Fruit fly (Drosophila melanogaster) whole organism, embryonic: ENCODE results near the gene zld.

ENCODE experiments used
- Adf1 ChIP-seq: fragments of 200-800 bp; sonication (Bioruptor generic); IDR thresholded peaks from 2 replicates; pipeline ENCODE4 v1.3.6; 2022; ENCODE audit warnings: missing biosample characterization, missing genetic modification characterization
- BEAF-32 ChIP-seq: fragments of 200-800 bp; sonication (Bioruptor generic); optimal IDR thresholded peaks from 3 replicates; lab custom pipeline; 2017; ENCODE audit warnings: missing biosample characterization, missing genetic modification characterization, mild to moderate bottlenecking, moderate library complexity, missing genetic modification reagents
- Bdp1 ChIP-seq: fragments of 200-800 bp; sonication (Bioruptor generic); optimal IDR thresholded peaks from 3 replicates; lab custom pipeline; 2016; ENCODE audit warnings: missing biosample characterization, missing genetic modification characterization
- Bteb2 ChIP-seq: fragments of 200-800 bp; sonication (Bioruptor generic); optimal IDR thresholded peaks from 2 replicates; lab custom pipeline; 2016; ENCODE audit warnings: missing biosample characterization, missing genetic modification characterization
- CG10147 ChIP-seq: fragments of 200-800 bp; sonication (Bioruptor generic); optimal IDR thresholded peaks from 2 replicates; lab custom pipeline; 2019; ENCODE audit warnings: missing biosample characterization, mild to moderate bottlenecking, missing genetic modification characterization, moderate library complexity
- CG10366 ChIP-seq: fragments of 200-800 bp; sonication (Bioruptor generic); IDR thresholded peaks from 2 replicates; pipeline ENCODE4 v1.3.6; 2022; ENCODE audit warnings: missing biosample characterization, missing genetic modification characterization
- CG11456 ChIP-seq: fragments of 200-800 bp; sonication (Bioruptor generic); IDR thresholded peaks from 3 replicates; pipeline ENCODE4 v1.3.6; 2022; ENCODE audit warnings: missing biosample characterization, missing genetic modification characterization
- CG12744 ChIP-seq: fragments of 200-800 bp; sonication (Bioruptor generic); optimal IDR thresholded peaks from 2 replicates; lab custom pipeline; 2016; ENCODE audit warnings: missing biosample characterization, missing genetic modification characterization
- CG13287 ChIP-seq: fragments of 200-800 bp; sonication (Bioruptor generic); IDR thresholded peaks from 2 replicates; pipeline ENCODE4 v1.3.6; 2022; ENCODE audit warnings: missing biosample characterization, missing genetic modification characterization; ENCODE audit not compliant: partially characterized antibody
- CG15479 ChIP-seq: fragments of 200-800 bp; sonication (Bioruptor generic); optimal IDR thresholded peaks from 3 replicates; lab custom pipeline; 2019; ENCODE audit warnings: missing biosample characterization, mild to moderate bottlenecking, missing genetic modification characterization, moderate library complexity
- CG17361 ChIP-seq: fragments of 200-800 bp; sonication (Bioruptor generic); IDR thresholded peaks from 3 replicates; pipeline ENCODE4 v1.3.6; 2022; ENCODE audit warnings: missing biosample characterization, missing genetic modification characterization
- CG1832 ChIP-seq: fragments of 200-800 bp; sonication (Bioruptor generic); optimal IDR thresholded peaks from 2 replicates; lab custom pipeline; 2017; ENCODE audit warnings: missing biosample characterization, mild to moderate bottlenecking, missing genetic modification characterization, inconsistent platforms
- CG32532 ChIP-seq: fragments of 200-800 bp; sonication (Bioruptor generic); IDR thresholded peaks from 2 replicates; pipeline ENCODE4 v1.3.6; 2022; ENCODE audit warnings: missing biosample characterization, missing genetic modification characterization
- CG4707 ChIP-seq: fragments of 200-800 bp; sonication (Bioruptor generic); optimal IDR thresholded peaks from 2 replicates; lab custom pipeline; 2018; ENCODE audit warnings: missing biosample characterization, mild to moderate bottlenecking, missing genetic modification characterization, moderate library complexity
- CG6683 ChIP-seq: fragments of 200-800 bp; sonication (Bioruptor generic); optimal IDR thresholded peaks from 2 replicates; lab custom pipeline; 2017; ENCODE audit warnings: missing biosample characterization, mild to moderate bottlenecking, missing genetic modification characterization, missing genetic modification reagents
- CG6689 ChIP-seq: fragments of 200-800 bp; sonication (Bioruptor generic); IDR thresholded peaks from 2 replicates; pipeline ENCODE4 v1.3.6; 2022; ENCODE audit warnings: missing biosample characterization, missing genetic modification characterization
- CG9437 ChIP-seq: fragments of 200-800 bp; sonication (Bioruptor generic); optimal IDR thresholded peaks from 2 replicates; lab custom pipeline; 2018; ENCODE audit warnings: missing biosample characterization, mild to moderate bottlenecking, missing genetic modification characterization
- CG9817 ChIP-seq: fragments of 200-800 bp; sonication (Bioruptor generic); optimal IDR thresholded peaks from 2 replicates; lab custom pipeline; 2018; ENCODE audit warnings: missing biosample characterization, mild to moderate bottlenecking, missing genetic modification characterization, moderate library complexity
- CHES-1-like ChIP-seq: fragments of 200-800 bp; sonication (Bioruptor generic); optimal IDR thresholded peaks from 2 replicates; lab custom pipeline; 2016; ENCODE audit warnings: missing biosample characterization, missing genetic modification characterization
- Dp ChIP-seq: fragments of 200-800 bp; sonication (Bioruptor generic); optimal IDR thresholded peaks from 2 replicates; lab custom pipeline; 2018; ENCODE audit warnings: missing biosample characterization, mild to moderate bottlenecking, missing genetic modification characterization, moderate library complexity
- HHEX ChIP-seq: fragments of 200-800 bp; sonication (Bioruptor generic); optimal IDR thresholded peaks from 3 replicates; lab custom pipeline; 2017; ENCODE audit warnings: missing biosample characterization, mild to moderate bottlenecking, missing genetic modification characterization, missing genetic modification reagents
- HLHmδ ChIP-seq: fragments of 200-800 bp; sonication (Bioruptor generic); optimal IDR thresholded peaks from 2 replicates; lab custom pipeline; 2018; ENCODE audit warnings: missing biosample characterization, mild to moderate bottlenecking, missing genetic modification characterization, moderate library complexity
- HmgD ChIP-seq: fragments of 200-800 bp; sonication (Bioruptor generic); optimal IDR thresholded peaks from 3 replicates; lab custom pipeline; 2016; ENCODE audit warnings: missing biosample characterization, missing genetic modification characterization
- Hr78 ChIP-seq, 2 experiments: fragments of 200-800 bp in 1 of 2; fragments of >200 bp in 1 of 2; sonication (Bioruptor generic) in 1 of 2; optimal IDR thresholded peaks; 2 replicates each; lab custom pipeline; 2017 to 2019; ENCODE audit warnings: missing biosample characterization in 2 of 2, missing genetic modification characterization in 2 of 2, mild to moderate bottlenecking in 1 of 2, moderate library complexity in 1 of 2
- Lpt ChIP-seq: fragments of >200 bp; optimal IDR thresholded peaks from 2 replicates; lab custom pipeline; 2018; ENCODE audit warnings: missing biosample characterization, missing genetic modification characterization
- Meics ChIP-seq: fragments of 200-800 bp; sonication (Bioruptor generic); optimal IDR thresholded peaks from 2 replicates; lab custom pipeline; 2017; ENCODE audit warnings: missing biosample characterization, mild to moderate bottlenecking, missing genetic modification characterization
- Mes4 ChIP-seq: fragments of 200-800 bp; sonication (Bioruptor generic); optimal IDR thresholded peaks from 2 replicates; lab custom pipeline; 2016; ENCODE audit warnings: missing biosample characterization, missing genetic modification characterization
- NC2α ChIP-seq: fragments of 200-800 bp; sonication (Bioruptor generic); optimal IDR thresholded peaks from 2 replicates; lab custom pipeline; 2016; ENCODE audit warnings: missing biosample characterization, missing genetic modification characterization
- Poxn ChIP-seq: fragments of 200-800 bp; sonication (Bioruptor generic); IDR thresholded peaks from 2 replicates; pipeline ENCODE4 v1.3.6; 2022; ENCODE audit warnings: missing biosample characterization, missing genetic modification characterization
- Ravus ChIP-seq: fragments of 200-800 bp; sonication (Bioruptor generic); IDR thresholded peaks from 2 replicates; pipeline ENCODE4 v1.3.6; 2022; ENCODE audit warnings: missing biosample characterization, missing genetic modification characterization
- Tbp ChIP-seq: fragments of >200 bp; optimal IDR thresholded peaks from 2 replicates; lab custom pipeline; 2018; ENCODE audit warnings: missing biosample characterization, missing genetic modification characterization
- abd-A ChIP-seq: fragments of 200-800 bp; sonication (Bioruptor generic); optimal IDR thresholded peaks from 3 replicates; lab custom pipeline; 2019; ENCODE audit warnings: missing biosample characterization, mild to moderate bottlenecking, missing genetic modification characterization, moderate library complexity
- br ChIP-seq: fragments of >200 bp; optimal IDR thresholded peaks from 2 replicates; lab custom pipeline; 2017
- cas ChIP-seq: fragments of 200-800 bp; sonication (Bioruptor generic); IDR thresholded peaks from 2 replicates; pipeline ENCODE4 v1.3.6; 2022; ENCODE audit warnings: missing biosample characterization, missing genetic modification characterization
- cwo ChIP-seq: fragments of 200-800 bp; sonication (Bioruptor generic); optimal IDR thresholded peaks from 3 replicates; lab custom pipeline; 2017; ENCODE audit warnings: missing biosample characterization, missing genetic modification characterization, mild to moderate bottlenecking, moderate library complexity, missing genetic modification reagents
- da ChIP-seq: fragments of 200-800 bp; sonication (Bioruptor generic); optimal IDR thresholded peaks from 2 replicates; lab custom pipeline; 2016; ENCODE audit warnings: missing biosample characterization, missing genetic modification characterization
- dan ChIP-seq: fragments of 200-800 bp; sonication (Bioruptor generic); IDR thresholded peaks from 2 replicates; pipeline ENCODE4 v1.3.6; 2022; ENCODE audit warnings: missing biosample characterization, missing genetic modification characterization
- ken ChIP-seq: fragments of 200-800 bp; sonication (Bioruptor generic); IDR thresholded peaks from 3 replicates; pipeline ENCODE4 v1.3.6; 2022; ENCODE audit warnings: missing biosample characterization, missing genetic modification characterization
- lbe ChIP-seq: fragments of 200-800 bp; sonication (Bioruptor generic); optimal IDR thresholded peaks from 2 replicates; lab custom pipeline; 2016; ENCODE audit warnings: missing biosample characterization, mild to moderate bottlenecking, missing genetic modification characterization
- lilli ChIP-seq: fragments of 200-800 bp; sonication (Bioruptor generic); optimal IDR thresholded peaks from 3 replicates; lab custom pipeline; 2016; ENCODE audit warnings: missing biosample characterization, missing genetic modification characterization
- mirr ChIP-seq: fragments of 200-800 bp; sonication (Bioruptor generic); optimal IDR thresholded peaks from 3 replicates; lab custom pipeline; 2018; ENCODE audit warnings: missing biosample characterization, mild to moderate bottlenecking, missing genetic modification characterization
- nau ChIP-seq: fragments of 200-800 bp; sonication (Bioruptor generic); optimal IDR thresholded peaks from 3 replicates; lab custom pipeline; 2017; ENCODE audit warnings: missing biosample characterization, mild to moderate bottlenecking, missing genetic modification characterization, missing genetic modification reagents
- p53 ChIP-seq: fragments of 200-800 bp; sonication (Bioruptor generic); optimal IDR thresholded peaks from 2 replicates; lab custom pipeline; 2016; ENCODE audit warnings: missing biosample characterization, missing genetic modification characterization
- pb ChIP-seq: fragments of 200-800 bp; sonication (Bioruptor generic); optimal IDR thresholded peaks from 3 replicates; lab custom pipeline; 2016; ENCODE audit warnings: missing biosample characterization, missing genetic modification characterization
- pho ChIP-seq: fragments of 200-800 bp; sonication (Bioruptor generic); optimal IDR thresholded peaks from 2 replicates; lab custom pipeline; 2016; ENCODE audit warnings: missing biosample characterization, missing genetic modification characterization
- sc ChIP-seq, 3 experiments: fragments of >200 bp in 2 of 3; fragments of 200-800 bp in 1 of 3; sonication (Bioruptor generic) in 1 of 3; optimal IDR thresholded peaks; 2 replicates in 2 of 3; 3 replicates in 1 of 3; lab custom pipeline; 2017; ENCODE audit warnings: mild to moderate bottlenecking in 1 of 3, missing biosample characterization in 1 of 3, missing genetic modification characterization in 1 of 3, missing genetic modification reagents in 1 of 3
- sens-2 ChIP-seq: fragments of 200-800 bp; sonication (Bioruptor generic); IDR thresholded peaks from 2 replicates; pipeline ENCODE4 v1.3.6; 2022; ENCODE audit warnings: missing biosample characterization, missing genetic modification characterization
- sim ChIP-seq: fragments of 200-800 bp; sonication (Bioruptor generic); IDR thresholded peaks from 2 replicates; pipeline ENCODE4 v1.3.6; 2022; ENCODE audit warnings: missing biosample characterization, missing genetic modification characterization
- slp2 ChIP-seq: fragments of 200-800 bp; sonication (Bioruptor generic); optimal IDR thresholded peaks from 2 replicates; lab custom pipeline; 2016; ENCODE audit warnings: missing biosample characterization, missing genetic modification characterization
- sna ChIP-seq: fragments of 200-800 bp; sonication (Bioruptor generic); IDR thresholded peaks from 2 replicates; pipeline ENCODE4 v1.3.6; 2022; ENCODE audit warnings: missing biosample characterization, missing genetic modification characterization; ENCODE audit not compliant: partially characterized antibody
- unpg ChIP-seq: fragments of 200-800 bp; sonication (Bioruptor generic); optimal IDR thresholded peaks from 3 replicates; lab custom pipeline; 2018; ENCODE audit warnings: missing biosample characterization, mild to moderate bottlenecking, missing genetic modification characterization, moderate library complexity
- z ChIP-seq: fragments of 200-800 bp; sonication (Bioruptor generic); IDR thresholded peaks from 3 replicates; pipeline ENCODE4 v1.3.6; 2022; ENCODE audit warnings: missing biosample characterization, missing genetic modification characterization

The zld gene

dm6 chrX:19754152-19754579, 29.2 kb downstream of the zld start (continued):
- TF ChIP-seq mirr (GFP tag; lab: Kevin White, UChicago) (peak; percentile 56), Lpt (GFP tag; lab: Kevin White, UChicago) (no peak), BEAF-32 (GFP tag; lab: Kevin White, UChicago) (no peak), CG10147 (GFP tag; lab: Kevin White, UChicago) (no peak), sc (optimal IDR thresholded peaks at IDR 0.05; lab: Kevin White, UChicago) (no peak), sc (GFP tag; optimal IDR thresholded peaks at IDR 0.05; lab: Kevin White, UChicago) (no peak), z (GFP tag; lab: Robert Waterston, UW) (peak; percentile 97), CG11456 (GFP tag; lab: Robert Waterston, UW) (no peak), CG15479 (GFP tag; lab: Kevin White, UChicago) (peak; percentile 21), NC2α (GFP tag; lab: Kevin White, UChicago) (no peak), br (lab: Kevin White, UChicago) (no peak), CG4707 (GFP tag; lab: Kevin White, UChicago) (no peak), Hr78 (GFP tag; optimal IDR thresholded peaks at IDR 0.05; lab: Kevin White, UChicago) (peak in 1 of 2 experiments; percentile 63), Adf1 (GFP tag; lab: Robert Waterston, UW) (no peak), HmgD (no peak), CHES-1-like (no peak), lbe (GFP tag; lab: Kevin White, UChicago) (no peak), cas (no peak), HHEX (GFP tag; lab: Kevin White, UChicago) (no peak), p53 (GFP tag; lab: Kevin White, UChicago) (no peak), Mes4 (GFP tag; lab: Kevin White, UChicago) (no peak), da (GFP tag; lab: Kevin White, UChicago) (no peak), abd-A (tag; lab: Kevin White, UChicago) (no peak), CG6683 (no peak), Bteb2 (no peak), CG10366 (GFP tag; lab: Robert Waterston, UW) (no peak), Ravus (GFP tag; lab: Robert Waterston, UW) (no peak), ken (no peak), Bdp1 (GFP tag; lab: Kevin White, UChicago) (no peak), pb (GFP tag; lab: Kevin White, UChicago) (no peak), Dp (GFP tag; lab: Kevin White, UChicago) (no peak), CG13287 (GFP tag; lab: Robert Waterston, UW) (peak; percentile 20), CG32532 (GFP tag; lab: Robert Waterston, UW) (no peak), HLHmδ (GFP tag; lab: Kevin White, UChicago) (peak; percentile 49), unpg (GFP tag; lab: Kevin White, UChicago) (no peak), Tbp (GFP tag; lab: Kevin White, UChicago) (no peak), sim (no peak), CG9817 (tag; lab: Kevin White, UChicago) (no peak), CG12744 (GFP tag; lab: Kevin White, UChicago) (no peak), CG17361 (no peak), sna (GFP tag; lab: Robert Waterston, UW) (no peak), dan (GFP tag; lab: Robert Waterston, UW) (no peak), Poxn (no peak), nau (GFP tag; lab: Kevin White, UChicago) (no peak), sens-2 (GFP tag; lab: Robert Waterston, UW) (no peak), slp2 (no peak), CG1832 (GFP tag; lab: Kevin White, UChicago) (peak; percentile 58), CG6689 (GFP tag; lab: Robert Waterston, UW) (no peak), cwo (GFP tag; lab: Kevin White, UChicago) (peak; percentile 35), pho (GFP tag; lab: Kevin White, UChicago) (no peak), Meics (GFP tag; lab: Kevin White, UChicago) (no peak), lilli (GFP tag; lab: Kevin White, UChicago) (no peak), CG9437 (GFP tag; lab: Kevin White, UChicago) (no peak)
